Worm (Caenorhabditis elegans): ENCODE measurements around the gene F38B6.6.
A peak's percentile ranks its signal among the peaks of the same experiment; 100 is the strongest.

The F38B6.6 gene

DNA sequence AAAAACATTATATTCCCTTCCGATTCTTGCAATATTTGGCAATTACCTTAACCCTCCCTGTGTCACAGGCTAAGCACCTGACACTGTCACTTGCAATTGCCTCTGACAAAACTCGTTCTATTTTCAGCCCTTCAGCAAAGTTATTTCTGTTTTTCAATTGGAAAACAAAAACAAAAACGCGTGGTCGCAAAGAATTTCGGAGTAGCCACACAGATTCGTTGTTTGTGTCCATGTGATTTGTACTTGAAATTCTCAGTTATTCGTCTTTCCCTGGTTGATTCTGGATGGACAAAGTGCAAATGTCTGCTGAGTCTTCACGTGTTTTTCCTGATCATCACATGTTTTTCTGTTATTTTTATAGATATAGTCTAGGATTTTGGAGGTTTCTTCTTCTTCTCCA lies 45.6 kb upstream of the F38B6.6 start:
- TF ChIP-seq hlh-30 (tag; optimal IDR thresholded peaks at IDR 0.05; ENCODE audit: insufficient read depth) = peak; percentile 13
- no peak for TF ChIP-seq nhr-232 (tag; optimal IDR thresholded peaks at IDR 0.05)

ce11 chrX:6733201-6733600 lies 43.3 kb upstream of the F38B6.6 start, which contains the start of gene R03E9.2:
Gene R03E9.2 (minus strand): TSS chrX:6733301.
- no peak for TF ChIP-seq hlh-8 (tag; optimal IDR thresholded peaks at IDR 0.05)
- no peak for TF ChIP-seq sox-4 (tag; optimal IDR thresholded peaks at IDR 0.05)
- TF ChIP-seq pqm-1 (tag; optimal IDR thresholded peaks at IDR 0.05) = no peak
- TF ChIP-seq hlh-15 (tag; optimal IDR thresholded peaks at IDR 0.05) = no peak
- no peak for TF ChIP-seq ceh-6 (GFP tag; optimal IDR thresholded peaks at IDR 0.05)
- TF ChIP-seq lin-11 (tag; optimal IDR thresholded peaks at IDR 0.05) = no peak
- TF ChIP-seq pha-4 (tag; optimal IDR thresholded peaks at IDR 0.05) = no peak

- TF ChIP-seq npax-4 (tag; optimal IDR thresholded peaks at IDR 0.05) (no peak), che-1 (tag; optimal IDR thresholded peaks at IDR 0.05) (no peak), fkh-6 (tag; optimal IDR thresholded peaks at IDR 0.05) (no peak), ceh-6 (GFP tag; optimal IDR thresholded peaks at IDR 0.05) (no peak), hlh-13 (GFP tag; optimal IDR thresholded peaks at IDR 0.05) (no peak), pax-1 (tag; optimal IDR thresholded peaks at IDR 0.05) (no peak), ets-4 (tag; optimal IDR thresholded peaks at IDR 0.05) (no peak), ceh-45 (GFP tag; IDR thresholded peaks at IDR 0.05) (no peak), pha-4 (tag; optimal IDR thresholded peaks at IDR 0.05) (no peak), ceh-34 (tag; optimal IDR thresholded peaks at IDR 0.05) (no peak), sox-4 (tag; optimal IDR thresholded peaks at IDR 0.05) (no peak), gmeb-2 (tag; optimal IDR thresholded peaks at IDR 0.05) (no peak), pat-9 (tag; optimal IDR thresholded peaks at IDR 0.05) (no peak), hlh-30 (tag; optimal IDR thresholded peaks at IDR 0.05; ENCODE audit: insufficient read depth) (no peak), nfya-1 (tag; optimal IDR thresholded peaks at IDR 0.05) (no peak), hlh-15 (tag; optimal IDR thresholded peaks at IDR 0.05) (no peak)
Measured at ce11 chrX:6729593-6729992, 39.7 kb upstream of the F38B6.6 start, which contains the start of gene K11G12.6. Gene K11G12.6 (minus strand): TSS chrX:6729657.

DNA sequence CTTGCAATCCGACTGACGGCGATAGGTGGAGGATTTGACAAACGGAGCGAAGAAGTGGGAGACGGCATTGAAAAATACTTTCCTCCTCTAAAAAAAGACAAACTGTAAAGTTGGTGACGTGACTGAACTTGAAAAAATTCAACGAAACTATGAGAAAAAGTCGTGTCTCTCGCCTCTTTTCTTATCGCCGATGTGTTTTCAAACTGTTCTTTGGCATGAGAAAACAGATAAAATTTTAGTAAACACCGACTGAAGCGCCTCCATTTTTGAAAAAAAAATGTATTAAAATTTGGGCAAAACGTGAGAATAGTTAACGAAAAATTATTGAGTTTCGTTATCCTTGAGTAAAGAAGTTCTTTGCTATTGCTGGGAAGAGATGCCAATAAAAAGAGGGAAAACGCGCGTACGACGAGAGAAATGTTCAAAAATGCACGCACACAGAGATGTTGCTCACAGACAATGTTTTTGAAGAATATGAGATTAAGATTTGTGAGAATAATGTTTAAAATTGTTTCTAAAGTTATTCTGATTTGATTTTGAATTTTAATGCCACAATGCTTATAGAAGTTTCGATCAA lies 39.0 kb upstream of the F38B6.6 start:
- TF ChIP-seq sox-2 (GFP tag; IDR thresholded peaks at IDR 0.05) = no peak
- TF ChIP-seq unc-42 (tag; optimal IDR thresholded peaks at IDR 0.05) = peak; percentile 24

ce11 chrX:6725260-6725718 lies 35.4 kb upstream of the F38B6.6 start, which contains the start of gene slc-25A10:
Gene slc-25A10 (minus strand): TSS chrX:6725668.
- TF ChIP-seq unc-55 (GFP tag; optimal IDR thresholded peaks at IDR 0.05) (no peak), sdc-2 (tag; optimal IDR thresholded peaks at IDR 0.05) (no peak), ceh-24 (tag; optimal IDR thresholded peaks at IDR 0.05) (no peak), ets-4 (tag; optimal IDR thresholded peaks at IDR 0.05) (no peak), K09A11.1 (tag; optimal IDR thresholded peaks at IDR 0.05; ENCODE audit: insufficient read depth) (no peak), nfya-1 (tag; optimal IDR thresholded peaks at IDR 0.05) (no peak), hlh-15 (tag; optimal IDR thresholded peaks at IDR 0.05) (no peak), tbx-7 (tag; optimal IDR thresholded peaks at IDR 0.05) (no peak), C38D4.7 (GFP tag; optimal IDR thresholded peaks at IDR 0.05) (no peak), ceh-2 (tag; optimal IDR thresholded peaks at IDR 0.05) (no peak), pat-9 (tag; optimal IDR thresholded peaks at IDR 0.05) (no peak), K02D7.2 (tag; optimal IDR thresholded peaks at IDR 0.05) (no peak), F13H6.1 (tag; optimal IDR thresholded peaks at IDR 0.05) (no peak), ceh-45 (GFP tag; IDR thresholded peaks at IDR 0.05) (no peak), ceh-22 (tag; optimal IDR thresholded peaks at IDR 0.05) (no peak), fkh-10 (GFP tag; optimal IDR thresholded peaks at IDR 0.05) (no peak), ceh-19 (GFP tag; optimal IDR thresholded peaks at IDR 0.05) (no peak), hlh-6 (tag; optimal IDR thresholded peaks at IDR 0.05) (no peak), ceh-14 (tag; optimal IDR thresholded peaks at IDR 0.05) (no peak)

All from whole organism, late embryonic.